Worm (Caenorhabditis elegans) whole organism, L1 larva: Measurements from ENCODE around the gene F10E9.12.

Experiments
- ceh-82 ChIP-seq, 3 experiments: fragments of 150-350 bp in 1 of 3; sonication (generic microtip) in 2 of 3; optimal IDR thresholded peaks; 2 replicates each; lab custom pipeline; 2014 to 2017; ENCODE audit warnings: missing biosample characterization in 3 of 3, missing genetic modification characterization in 3 of 3
- nhr-76 ChIP-seq: sonication (generic microtip); optimal IDR thresholded peaks from 2 replicates; lab custom pipeline; 2017; ENCODE audit warnings: missing biosample characterization, missing genetic modification characterization
- nhr-90 ChIP-seq: sonication (generic microtip); optimal IDR thresholded peaks from 2 replicates; lab custom pipeline; 2016; ENCODE audit warnings: mild to moderate bottlenecking, missing genetic modification characterization, missing compliant biosample characterization; ENCODE audit not compliant: poor library complexity
- snpc-4 ChIP-seq: fragments of 150-350 bp; optimal IDR thresholded peaks from 2 replicates; lab custom pipeline; 2014; ENCODE audit warnings: missing biosample characterization, missing genetic modification characterization
- snu-23 ChIP-seq: sonication (generic microtip); optimal IDR thresholded peaks from 2 replicates; lab custom pipeline; 2016; ENCODE audit warnings: missing genetic modification characterization, missing compliant biosample characterization
- unc-130 ChIP-seq: fragments of 150-350 bp; optimal IDR thresholded peaks from 2 replicates; lab custom pipeline; 2017; ENCODE audit warnings: missing biosample characterization, missing genetic modification characterization, inconsistent platforms

DNA sequence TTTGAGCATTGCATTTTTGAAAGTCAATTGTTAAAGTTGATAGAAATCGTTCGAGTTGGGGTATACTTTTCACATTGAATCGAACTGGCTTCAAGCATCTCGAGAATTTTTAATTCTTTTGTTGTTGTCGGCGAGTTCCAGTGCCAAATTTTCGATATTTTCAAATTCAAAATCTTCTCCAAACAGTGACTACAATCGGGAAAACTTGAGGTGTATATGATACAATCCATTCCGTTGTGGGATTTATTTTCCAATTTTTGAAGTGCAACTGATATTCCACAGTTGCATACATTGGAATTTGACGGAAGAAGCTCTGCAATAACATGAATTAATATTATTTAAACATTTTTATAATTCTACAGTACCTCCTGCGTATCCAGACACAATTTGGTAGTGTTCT lies 18.5 kb upstream of the F10E9.12 start:
- TF ChIP-seq ceh-82 (tag; optimal IDR thresholded peaks at IDR 0.05; lab: Kevin White, UChicago): no peak
- no peak for TF ChIP-seq snu-23 (GFP tag; lab: Kevin White, UChicago)
- TF ChIP-seq snpc-4: no peak
- TF ChIP-seq unc-130 (tag; lab: Kevin White, UChicago): no peak
- no peak for TF ChIP-seq nhr-76 (tag; lab: Kevin White, UChicago)
- no peak for TF ChIP-seq nhr-90 (tag; lab: Kevin White, UChicago)
